Worm (Caenorhabditis elegans): Measurements from ENCODE around the gene gid-2.

Gene gid-2

DNA sequence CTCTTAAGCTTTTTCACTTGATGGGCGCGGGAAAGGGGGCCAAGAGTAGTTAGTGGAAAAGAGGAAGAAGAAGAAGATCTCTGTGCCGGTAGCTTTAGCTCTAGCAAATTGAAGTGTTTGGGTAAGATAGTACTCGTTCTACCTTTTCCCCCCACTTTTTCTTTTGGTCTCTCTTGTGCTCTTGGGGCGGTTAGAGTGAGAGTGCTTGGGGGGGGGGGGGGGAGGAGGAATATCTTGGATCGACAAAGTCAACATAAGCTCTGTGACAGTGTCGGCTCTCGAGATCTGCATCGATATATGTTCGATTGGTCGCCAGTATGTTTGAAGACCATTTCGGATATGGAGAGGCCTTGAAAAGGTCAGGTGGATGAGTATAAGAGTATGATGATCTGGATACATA lies 21.0 kb upstream of the gid-2 start, which contains the start of gene fox-1:
Gene fox-1 (minus strand): TSS at position 101 of the 400 bp plus-strand sequence.
- TF ChIP-seq nhr-19 (GFP tag; conservative IDR thresholded peaks at IDR 0.05) (0 out of 2 replicates have a peak, but pooled peaks have one; percentile 12), lin-14 (GFP tag; optimal IDR thresholded peaks at IDR 0.05) (no peak), fkh-8 (tag; optimal IDR thresholded peaks at IDR 0.05) (no peak)

DNA sequence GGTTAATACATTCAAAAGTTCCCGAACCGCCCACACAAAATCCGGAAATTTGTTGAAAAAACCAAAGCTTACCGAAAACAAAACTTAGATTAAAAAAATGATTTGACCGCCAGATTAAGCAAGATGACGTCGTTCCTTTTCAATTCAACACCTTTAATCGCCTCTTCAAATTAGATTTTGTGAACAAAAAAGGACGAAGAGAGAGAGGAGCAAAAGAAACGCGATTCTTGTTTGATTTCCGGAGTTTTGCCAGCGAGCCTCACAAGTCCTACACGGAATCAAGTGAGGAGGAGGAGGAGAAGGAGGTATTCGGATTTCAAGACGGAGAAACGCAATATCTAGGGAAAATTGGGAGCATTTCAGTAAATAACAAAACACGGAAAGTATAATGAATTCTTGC lies 18.7 kb upstream of the gid-2 start:
- TF ChIP-seq ztf-11 (tag; optimal IDR thresholded peaks at IDR 0.05) (no peak), nhr-11 (tag; optimal IDR thresholded peaks at IDR 0.05) (no peak), mdl-1 (tag; optimal IDR thresholded peaks at IDR 0.05) (no peak), unc-98 (GFP tag; IDR thresholded peaks at IDR 0.05) (no peak), unc-30 (tag; optimal IDR thresholded peaks at IDR 0.05) (no peak), rnt-1 (tag; optimal IDR thresholded peaks at IDR 0.05) (no peak), nhr-84 (tag; optimal IDR thresholded peaks at IDR 0.05) (no peak), dsc-1 (tag; optimal IDR thresholded peaks at IDR 0.05) (peak; percentile 20), mab-9 (GFP tag; IDR thresholded peaks at IDR 0.05) (no peak), ceh-63 (GFP tag; optimal IDR thresholded peaks at IDR 0.05) (no peak), hlh-4 (tag; optimal IDR thresholded peaks at IDR 0.05) (no peak), unc-62 (GFP tag; optimal IDR thresholded peaks at IDR 0.05) (no peak), hpl-2 (GFP tag; optimal IDR thresholded peaks at IDR 0.05) (no peak), ama-1 (optimal IDR thresholded peaks at IDR 0.05) (no peak), lin-39 (tag; optimal IDR thresholded peaks at IDR 0.05) (no peak), ces-1 (GFP tag; optimal IDR thresholded peaks at IDR 0.05) (no peak), efl-1 (optimal IDR thresholded peaks at IDR 0.05) (no peak), efl-1 (GFP tag; optimal IDR thresholded peaks at IDR 0.05 in 1 of 2) (peak in 1 of 2 experiments; percentile 32), isw-1 (GFP tag; IDR thresholded peaks at IDR 0.05) (no peak), zip-4 (GFP tag; optimal IDR thresholded peaks at IDR 0.05) (no peak), skn-1 (tag; optimal IDR thresholded peaks at IDR 0.05) (no peak), nhr-85 (tag) (no peak), fkh-10 (GFP tag; optimal IDR thresholded peaks at IDR 0.05) (peak; percentile 82), nhr-90 (tag; optimal IDR thresholded peaks at IDR 0.05; ENCODE audit: poor library complexity) (no peak), nhr-77 (tag; optimal IDR thresholded peaks at IDR 0.05) (no peak), egl-27 (tag; optimal IDR thresholded peaks at IDR 0.05) (no peak), grh-1 (GFP tag; IDR thresholded peaks at IDR 0.05) (no peak), irx-1 (tag; optimal IDR thresholded peaks at IDR 0.05) (peak; percentile 13), lin-14 (GFP tag; optimal IDR thresholded peaks at IDR 0.05) (peak; percentile 3)

DNA sequence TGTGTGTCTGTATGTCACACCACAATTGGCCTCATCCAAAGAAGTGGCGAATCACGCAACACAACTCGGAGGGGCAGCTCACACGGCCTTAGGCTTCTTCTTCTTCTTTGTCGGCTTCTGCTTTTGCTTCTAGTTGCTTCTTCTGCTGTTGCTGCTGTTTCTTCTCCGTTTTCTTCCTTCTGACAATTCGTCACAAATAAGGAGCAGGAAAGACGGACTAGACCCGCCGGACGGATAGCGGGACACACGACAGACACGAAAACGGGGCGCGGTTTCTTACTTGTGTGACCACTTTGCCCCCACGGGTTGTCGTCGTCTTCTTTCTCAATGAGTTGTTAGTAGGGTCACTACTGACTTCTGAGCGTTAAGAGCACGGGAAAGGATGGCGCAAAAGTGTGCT lies 17.4 kb upstream of the gid-2 start:
- TF ChIP-seq unc-86 (tag; optimal IDR thresholded peaks at IDR 0.05) (peak; percentile 27), egl-13 (tag; optimal IDR thresholded peaks at IDR 0.05) (peak; percentile 7), lin-14 (GFP tag; optimal IDR thresholded peaks at IDR 0.05) (peak; percentile 68), fkh-10 (GFP tag; optimal IDR thresholded peaks at IDR 0.05) (peak; percentile 49), nhr-47 (tag; optimal IDR thresholded peaks at IDR 0.05) (peak; percentile 9), lin-13 (GFP tag; optimal IDR thresholded peaks at IDR 0.05) (no peak), ceh-82 (tag; optimal IDR thresholded peaks at IDR 0.05) (peak in 1 of 3 experiments; percentile 15), ceh-90 (tag; optimal IDR thresholded peaks at IDR 0.05) (no peak), nhr-71 (tag; optimal IDR thresholded peaks at IDR 0.05) (peak; percentile 16), irx-1 (tag; optimal IDR thresholded peaks at IDR 0.05) (no peak)

DNA sequence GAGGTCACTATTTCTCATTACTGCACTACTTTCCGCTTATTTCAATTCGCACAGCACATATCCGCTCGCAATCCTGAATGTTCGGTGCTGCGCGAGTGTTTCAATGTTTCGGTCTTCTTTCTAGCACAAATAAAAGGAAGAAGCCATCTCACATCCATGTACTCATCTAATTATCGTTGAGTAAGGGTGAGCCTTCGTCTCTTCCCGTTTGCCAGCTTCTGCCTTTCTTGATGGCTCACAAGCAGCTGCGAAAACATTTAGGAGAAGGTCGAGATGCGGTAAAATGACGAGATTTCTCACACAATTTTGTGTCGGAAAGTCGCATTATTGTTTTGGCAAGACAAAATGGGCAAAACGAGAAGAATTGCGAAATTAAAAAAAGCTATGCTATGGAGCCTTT lies 16.2 kb upstream of the gid-2 start:
- TF ChIP-seq aha-1 (tag; optimal IDR thresholded peaks at IDR 0.05) (no peak), ceh-82 (tag; optimal IDR thresholded peaks at IDR 0.05) (peak in 1 of 3 experiments; percentile 15), fkh-10 (GFP tag; optimal IDR thresholded peaks at IDR 0.05) (peak; percentile 44), lin-14 (GFP tag; optimal IDR thresholded peaks at IDR 0.05) (peak; percentile 28)
